Worm (Caenorhabditis elegans): ENCODE data around the gene irg-7.

irg-7 gene

ce11 chrX:3235358-3235816, 8.0 kb downstream of the irg-7 start, which contains the start of gene F28B4.3:
Gene F28B4.3, minus strand, starts transcription at chrX:3235408.
- TF ChIP-seq lim-7 (GFP tag; IDR thresholded peaks at IDR 0.05) = no peak
- TF ChIP-seq jun-1 (tag; optimal IDR thresholded peaks at IDR 0.05) = peak; percentile 26
- TF ChIP-seq php-3 (GFP tag; IDR thresholded peaks at IDR 0.05) = peak; percentile 93
- no peak for TF ChIP-seq Y75B8A.6 (GFP tag; IDR thresholded peaks at IDR 0.05)
- no peak for TF ChIP-seq F49E8.2 (tag; optimal IDR thresholded peaks at IDR 0.05; ENCODE audit: borderline replicate concordance)
- no peak for TF ChIP-seq tag-97 (GFP tag; IDR thresholded peaks at IDR 0.05)
- no peak for TF ChIP-seq ceh-28 (tag; optimal IDR thresholded peaks at IDR 0.05)
- TF ChIP-seq ZK337.2 (GFP tag; IDR thresholded peaks at IDR 0.05) = no peak
- peak; percentile 4 for TF ChIP-seq nhr-102 (tag; optimal IDR thresholded peaks at IDR 0.05)
- TF ChIP-seq Y48G9A.11 (GFP tag; IDR thresholded peaks at IDR 0.05) = no peak
- no peak for TF ChIP-seq lin-15B (tag; optimal IDR thresholded peaks at IDR 0.05)
- TF ChIP-seq lin-1 (GFP tag; IDR thresholded peaks at IDR 0.05) = peak; percentile 41; the same call in 1 of the 2 replicates
- TF ChIP-seq F26F4.8 (GFP tag; conservative IDR thresholded peaks at IDR 0.05) = no peak
- no peak for TF ChIP-seq D1046.2 (GFP tag; IDR thresholded peaks at IDR 0.05)
- no peak for TF ChIP-seq mdl-1 (tag; optimal IDR thresholded peaks at IDR 0.05)
- no peak for TF ChIP-seq unc-62 (GFP tag; optimal IDR thresholded peaks at IDR 0.05 in 1 of 2)
- no peak for TF ChIP-seq unc-62 (tag; optimal IDR thresholded peaks at IDR 0.05)
- TF ChIP-seq attf-4 (tag; optimal IDR thresholded peaks at IDR 0.05) = no peak
- TF ChIP-seq zag-1 (tag; optimal IDR thresholded peaks at IDR 0.05) = no peak
- no peak for TF ChIP-seq lin-39 (tag; optimal IDR thresholded peaks at IDR 0.05)
- no peak for TF ChIP-seq vab-7 (GFP tag; IDR thresholded peaks at IDR 0.05)
- peak; percentile 3 for TF ChIP-seq duxl-1 (tag; optimal IDR thresholded peaks at IDR 0.05; ENCODE audit: poor library complexity)
- TF ChIP-seq nhr-48 (tag; optimal IDR thresholded peaks at IDR 0.05) = no peak
- TF ChIP-seq dve-1 (tag; optimal IDR thresholded peaks at IDR 0.05; ENCODE audit: insufficient read depth) = peak; percentile 75
- TF ChIP-seq F44E2.7 (GFP tag; IDR thresholded peaks at IDR 0.05) = no peak
- no peak for TF ChIP-seq dpl-1 (GFP tag; optimal IDR thresholded peaks at IDR 0.05)
- no peak for TF ChIP-seq ces-1 (GFP tag; optimal IDR thresholded peaks at IDR 0.05)
- no peak for TF ChIP-seq ama-1 (optimal IDR thresholded peaks at IDR 0.05)
- no peak for TF ChIP-seq spr-1 (tag; optimal IDR thresholded peaks at IDR 0.05)
- TF ChIP-seq spr-3 (GFP tag; optimal IDR thresholded peaks at IDR 0.05) = no peak
- peak; percentile 86 for TF ChIP-seq nhr-28 (tag; optimal IDR thresholded peaks at IDR 0.05)
- no peak for TF ChIP-seq nhr-42 (GFP tag; IDR thresholded peaks at IDR 0.05)
- TF ChIP-seq pqm-1 (tag; optimal IDR thresholded peaks at IDR 0.05) = peak; percentile 96
- TF ChIP-seq cey-2 (tag; optimal IDR thresholded peaks at IDR 0.05; ENCODE audit: borderline replicate concordance, insufficient read depth) = no peak
- TF ChIP-seq daf-12 (tag; optimal IDR thresholded peaks at IDR 0.05) = no peak
- TF ChIP-seq lin-13 (GFP tag; optimal IDR thresholded peaks at IDR 0.05) = no peak
- TF ChIP-seq lin-38 (GFP tag; IDR thresholded peaks at IDR 0.05) = no peak
- no peak for TF ChIP-seq madf-5 (GFP tag; IDR thresholded peaks at IDR 0.05)
- peak; percentile 29 for TF ChIP-seq mes-2 (tag; optimal IDR thresholded peaks at IDR 0.05; ENCODE audit: poor library complexity, severe bottlenecking)
- no peak for TF ChIP-seq mdt-29 (GFP tag; IDR thresholded peaks at IDR 0.05)
- no peak for TF ChIP-seq arid-1 (GFP tag; conservative IDR thresholded peaks at IDR 0.05)
- no peak for TF ChIP-seq zfp-2 (tag; optimal IDR thresholded peaks at IDR 0.05)
- no peak for TF ChIP-seq pha-4 (GFP tag; IDR thresholded peaks at IDR 0.05)
- no peak for TF ChIP-seq pha-4 (tag; optimal IDR thresholded peaks at IDR 0.05)
- no peak for TF ChIP-seq ceh-82 (tag; optimal IDR thresholded peaks at IDR 0.05)
- no peak for TF ChIP-seq nhr-76 (tag; optimal IDR thresholded peaks at IDR 0.05)
- no peak for TF ChIP-seq R02D3.7 (tag; optimal IDR thresholded peaks at IDR 0.05)
- TF ChIP-seq dmd-8 (GFP tag; IDR thresholded peaks at IDR 0.05) = no peak
- no peak for TF ChIP-seq aly-2 (tag; optimal IDR thresholded peaks at IDR 0.05)
- TF ChIP-seq zip-2 (tag; optimal IDR thresholded peaks at IDR 0.05) = no peak
- TF ChIP-seq gei-8 (GFP tag; optimal IDR thresholded peaks at IDR 0.05) = no peak
- no peak for TF ChIP-seq snpc-4 (tag; optimal IDR thresholded peaks at IDR 0.05)
- TF ChIP-seq ctbp-1 (GFP tag; IDR thresholded peaks at IDR 0.05) = no peak
